Fruit fly (Drosophila melanogaster) whole organism, prepupa: ENCODE measurements around the gene CG14427.

Source experiments
- Blimp-1 ChIP-seq: fragments of 200-800 bp; sonication (Bioruptor generic); optimal IDR thresholded peaks from 3 replicates; lab custom pipeline; 2017; ENCODE audit warnings: missing biosample characterization, missing genetic modification characterization, mild to moderate bottlenecking, moderate library complexity, missing genetic modification reagents
- CG10669 ChIP-seq: fragments of 200-800 bp; sonication (Bioruptor generic); optimal IDR thresholded peaks from 3 replicates; lab custom pipeline; 2018; ENCODE audit warnings: missing biosample characterization, mild to moderate bottlenecking, missing genetic modification characterization, moderate library complexity
- CG11294 ChIP-seq: fragments of 200-800 bp; sonication (Bioruptor generic); IDR thresholded peaks from 2 replicates; pipeline ENCODE4 v1.3.6; 2022; ENCODE audit warnings: missing biosample characterization, missing genetic modification characterization
- CG11762 ChIP-seq: fragments of 200-800 bp; sonication (Bioruptor generic); optimal IDR thresholded peaks from 3 replicates; lab custom pipeline; 2016; ENCODE audit warnings: missing biosample characterization, missing genetic modification characterization; ENCODE audit not compliant: insufficient read depth
- CG11902 ChIP-seq: fragments of 200-800 bp; sonication (Bioruptor generic); optimal IDR thresholded peaks from 3 replicates; lab custom pipeline; 2016; ENCODE audit warnings: missing biosample characterization, missing genetic modification characterization
- CG15336 ChIP-seq: fragments of 200-800 bp; sonication (Bioruptor generic); IDR thresholded peaks from 2 replicates; pipeline ENCODE4 v1.3.6; 2022; ENCODE audit warnings: missing biosample characterization, missing genetic modification characterization
- CG1621 ChIP-seq: fragments of 200-800 bp; sonication (Bioruptor generic); optimal IDR thresholded peaks from 3 replicates; lab custom pipeline; 2018; ENCODE audit warnings: missing biosample characterization, mild to moderate bottlenecking, missing genetic modification characterization
- CG16779 ChIP-seq: fragments of 200-800 bp; sonication (Bioruptor generic); optimal IDR thresholded peaks from 3 replicates; lab custom pipeline; 2017; ENCODE audit warnings: missing biosample characterization, mild to moderate bottlenecking, missing genetic modification characterization
- CG3032 ChIP-seq: fragments of 200-800 bp; optimal IDR thresholded peaks from 2 replicates; lab custom pipeline; 2019; ENCODE audit warnings: missing biosample characterization, mild to moderate bottlenecking, missing genetic modification characterization, moderate library complexity
- CG31627 ChIP-seq: fragments of 200-800 bp; sonication (Bioruptor generic); optimal IDR thresholded peaks from 3 replicates; lab custom pipeline; 2016; ENCODE audit warnings: missing biosample characterization, missing genetic modification characterization
- CG32006 ChIP-seq: fragments of 200-800 bp; sonication (Bioruptor generic); optimal IDR thresholded peaks from 3 replicates; lab custom pipeline; 2017; ENCODE audit warnings: missing biosample characterization, mild to moderate bottlenecking, missing genetic modification characterization
- CG34406 ChIP-seq: fragments of 200-800 bp; sonication (Bioruptor generic); optimal IDR thresholded peaks from 3 replicates; lab custom pipeline; 2016; ENCODE audit warnings: missing biosample characterization, missing genetic modification characterization
- CG3919 ChIP-seq: fragments of 200-800 bp; sonication (Bioruptor generic); optimal IDR thresholded peaks from 3 replicates; lab custom pipeline; 2016; ENCODE audit warnings: missing biosample characterization, missing genetic modification characterization
- CG6163 ChIP-seq: fragments of 200-800 bp; sonication (Bioruptor generic); IDR thresholded peaks from 3 replicates; pipeline ENCODE4 v1.3.6; 2022; ENCODE audit warnings: missing biosample characterization, missing genetic modification characterization
- CG6276 ChIP-seq: fragments of 200-800 bp; sonication (Bioruptor generic); optimal IDR thresholded peaks from 2 replicates; lab custom pipeline; 2017; ENCODE audit warnings: missing biosample characterization, mild to moderate bottlenecking, missing genetic modification characterization
- CG6854 ChIP-seq: fragments of 200-800 bp; sonication (Bioruptor generic); optimal IDR thresholded peaks from 2 replicates; lab custom pipeline; 2017; ENCODE audit warnings: missing biosample characterization, mild to moderate bottlenecking, missing genetic modification characterization
- CG7368 ChIP-seq: fragments of 200-800 bp; sonication (Bioruptor generic); optimal IDR thresholded peaks from 3 replicates; lab custom pipeline; 2016; ENCODE audit warnings: missing biosample characterization, missing genetic modification characterization
- CG8119 ChIP-seq: fragments of 200-800 bp; sonication (Bioruptor generic); IDR thresholded peaks from 3 replicates; pipeline ENCODE4 v1.3.6; 2022; ENCODE audit warnings: missing biosample characterization, missing genetic modification characterization
- CG9139 ChIP-seq: fragments of 200-800 bp; sonication (Bioruptor generic); optimal IDR thresholded peaks from 3 replicates; lab custom pipeline; 2017; ENCODE audit warnings: missing biosample characterization, mild to moderate bottlenecking, missing genetic modification characterization
- Eip75B ChIP-seq: fragments of 200-800 bp; sonication (Bioruptor generic); optimal IDR thresholded peaks from 3 replicates; lab custom pipeline; 2016; ENCODE audit warnings: missing biosample characterization, missing genetic modification characterization
- Eip78C ChIP-seq: fragments of 200-800 bp; sonication (Bioruptor generic); peaks from one replicate; lab custom pipeline; 2016; ENCODE audit warnings: missing biosample characterization, missing genetic modification characterization
- Eip93F ChIP-seq: fragments of 200-800 bp; sonication (Bioruptor generic); optimal IDR thresholded peaks from 2 replicates; lab custom pipeline; 2016; ENCODE audit warnings: missing biosample characterization, mild to moderate bottlenecking, missing genetic modification characterization
- Ets21C ChIP-seq: fragments of 200-800 bp; sonication (Bioruptor generic); optimal IDR thresholded peaks from 3 replicates; lab custom pipeline; 2016; ENCODE audit warnings: missing biosample characterization, missing genetic modification characterization
- Ets96B ChIP-seq: fragments of 200-800 bp; optimal IDR thresholded peaks from 2 replicates; lab custom pipeline; 2019; ENCODE audit warnings: missing biosample characterization, mild to moderate bottlenecking, missing genetic modification characterization, moderate library complexity
- Gug ChIP-seq: fragments of 200-800 bp; sonication (Bioruptor generic); IDR thresholded peaks from 2 replicates; pipeline ENCODE4 v1.3.6; 2022; ENCODE audit warnings: missing biosample characterization, missing genetic modification characterization
- Hr38 ChIP-seq: sonication (Bioruptor generic); optimal IDR thresholded peaks from 2 replicates; lab custom pipeline; 2016; ENCODE audit warnings: missing biosample characterization, missing genetic modification characterization
- Hr39 ChIP-seq: fragments of 200-800 bp; sonication (Bioruptor generic); optimal IDR thresholded peaks from 2 replicates; lab custom pipeline; 2016; ENCODE audit warnings: missing biosample characterization, missing genetic modification characterization
- Hr4 ChIP-seq: fragments of 200-800 bp; sonication (Bioruptor generic); optimal IDR thresholded peaks from 3 replicates; lab custom pipeline; 2016; ENCODE audit warnings: missing biosample characterization, missing genetic modification characterization
- Lpt ChIP-seq: fragments of 200-800 bp; sonication (Bioruptor generic); optimal IDR thresholded peaks from 3 replicates; lab custom pipeline; 2016; ENCODE audit warnings: missing biosample characterization, missing genetic modification characterization
- Met ChIP-seq: fragments of 200-800 bp; sonication (Bioruptor generic); optimal IDR thresholded peaks from 3 replicates; lab custom pipeline; 2016; ENCODE audit warnings: missing biosample characterization, missing genetic modification characterization
- OdsH ChIP-seq: fragments of 200-800 bp; sonication (Bioruptor generic); optimal IDR thresholded peaks from 3 replicates; lab custom pipeline; 2016; ENCODE audit warnings: missing biosample characterization, missing genetic modification characterization
- Smox ChIP-seq: fragments of 200-800 bp; sonication (Bioruptor generic); optimal IDR thresholded peaks from 3 replicates; lab custom pipeline; 2016; ENCODE audit warnings: missing biosample characterization, missing genetic modification characterization
- Sox102F ChIP-seq: fragments of 200-800 bp; sonication (Bioruptor generic); optimal IDR thresholded peaks from 2 replicates; lab custom pipeline; 2016; ENCODE audit warnings: missing biosample characterization, mild to moderate bottlenecking, missing genetic modification characterization
- Sox14 ChIP-seq: fragments of 200-800 bp; sonication (Bioruptor generic); optimal IDR thresholded peaks from 3 replicates; lab custom pipeline; 2016; ENCODE audit warnings: missing biosample characterization, missing genetic modification characterization
- acj6 ChIP-seq: fragments of 200-800 bp; sonication (Bioruptor generic); optimal IDR thresholded peaks from 3 replicates; lab custom pipeline; 2016; ENCODE audit warnings: missing biosample characterization, missing genetic modification characterization
- cyc ChIP-seq: fragments of 200-800 bp; sonication (Bioruptor generic); optimal IDR thresholded peaks from 3 replicates; lab custom pipeline; 2016; ENCODE audit warnings: missing biosample characterization, missing genetic modification characterization
- dsx ChIP-seq: fragments of 200-800 bp; optimal IDR thresholded peaks from 3 replicates; lab custom pipeline; 2019; ENCODE audit warnings: missing biosample characterization, mild to moderate bottlenecking, missing genetic modification characterization, moderate library complexity; ENCODE audit not compliant: poor library complexity, severe bottlenecking
- eg ChIP-seq: fragments of 200-800 bp; sonication (Bioruptor generic); IDR thresholded peaks from 3 replicates; pipeline ENCODE4 v1.3.6; 2022; ENCODE audit warnings: missing biosample characterization, missing genetic modification characterization
- fd85E ChIP-seq: fragments of 200-800 bp; sonication (Bioruptor generic); optimal IDR thresholded peaks from 3 replicates; lab custom pipeline; 2016; ENCODE audit warnings: missing biosample characterization, missing genetic modification characterization
- fkh ChIP-seq: fragments of 200-800 bp; sonication (Bioruptor generic); optimal IDR thresholded peaks from 3 replicates; lab custom pipeline; 2017; ENCODE audit warnings: missing biosample characterization, mild to moderate bottlenecking, missing genetic modification characterization, moderate library complexity
- lz ChIP-seq: fragments of 200-800 bp; sonication (Bioruptor generic); optimal IDR thresholded peaks from 3 replicates; lab custom pipeline; 2016; ENCODE audit warnings: missing biosample characterization, missing genetic modification characterization
- pdm3 ChIP-seq: fragments of 200-800 bp; sonication (Bioruptor generic); optimal IDR thresholded peaks from 3 replicates; lab custom pipeline; 2016; ENCODE audit warnings: missing biosample characterization, missing genetic modification characterization
- salr ChIP-seq, 2 experiments: fragments of 200-800 bp; sonication (Bioruptor generic); optimal IDR thresholded peaks; 3 replicates each; lab custom pipeline; 2016 to 2018; ENCODE audit warnings: missing biosample characterization in 2 of 2, missing genetic modification characterization in 2 of 2, mild to moderate bottlenecking in 1 of 2
- spab ChIP-seq: fragments of 200-800 bp; sonication (Bioruptor generic); optimal IDR thresholded peaks from 2 replicates; lab custom pipeline; 2017; ENCODE audit warnings: missing biosample characterization, mild to moderate bottlenecking, missing genetic modification characterization, missing genetic modification reagents
- ss ChIP-seq, 2 experiments: fragments of 200-800 bp; sonication (Bioruptor generic); optimal IDR thresholded peaks; 2 replicates in 1 of 2; 3 replicates in 1 of 2; lab custom pipeline; 2017 to 2018; ENCODE audit warnings: mild to moderate bottlenecking in 2 of 2, missing biosample characterization in 2 of 2, missing genetic modification characterization in 2 of 2, moderate library complexity in 1 of 2
- svp ChIP-seq: fragments of 200-800 bp; sonication (Bioruptor generic); peaks from one replicate; lab custom pipeline; 2016; ENCODE audit warnings: missing biosample characterization, missing genetic modification characterization
- vri ChIP-seq: fragments of 200-800 bp; sonication (Bioruptor generic); optimal IDR thresholded peaks from 3 replicates; lab custom pipeline; 2016; ENCODE audit warnings: missing biosample characterization, mild to moderate bottlenecking, missing genetic modification characterization

The CG14427 gene

dm6 chrX:6997653-6998491 is 42.5 kb upstream of the CG14427 start (continued):
- peak; percentile 91 for TF ChIP-seq CG3032 (tag; lab: Kevin White, UChicago)
- peak; percentile 82 for TF ChIP-seq CG34406 (GFP tag; lab: Kevin White, UChicago)
- peak; percentile 90 for TF ChIP-seq OdsH (GFP tag; lab: Kevin White, UChicago)
- TF ChIP-seq CG8119 = peak; percentile 79
- TF ChIP-seq Ets96B = peak; percentile 90
- peak; percentile 90 for TF ChIP-seq pdm3
- peak; percentile 88 for TF ChIP-seq Met (GFP tag; lab: Kevin White, UChicago)
- peak; percentile 56; the same call in 1 of the 2 replicates for TF ChIP-seq CG11294
- peak; percentile 69 for TF ChIP-seq CG7368 (GFP tag; lab: Kevin White, UChicago)
- TF ChIP-seq Blimp-1 (GFP tag; lab: Kevin White, UChicago) = peak; percentile 20
- TF ChIP-seq CG11902 (GFP tag; lab: Kevin White, UChicago) = peak; percentile 81
- TF ChIP-seq Sox102F (GFP tag; lab: Kevin White, UChicago) = peak; percentile 77
- peak; percentile 85 for TF ChIP-seq CG31627
- peak; percentile 81 for TF ChIP-seq spab
- peak; percentile 92 for TF ChIP-seq Smox (GFP tag; lab: Kevin White, UChicago)
- peak; percentile 88 for TF ChIP-seq CG32006 (GFP tag; lab: Kevin White, UChicago)
- peak; percentile 28 for TF ChIP-seq Eip93F (GFP tag; lab: Kevin White, UChicago)
- TF ChIP-seq dsx (GFP tag; lab: Kevin White, UChicago) = peak; percentile 82
- peak; percentile 81 for TF ChIP-seq CG11762 (GFP tag; lab: Kevin White, UChicago)
- no peak for TF ChIP-seq Hr38 (GFP tag; lab: Kevin White, UChicago)
- TF ChIP-seq Hr4 = peak; percentile 74
- TF ChIP-seq Hr39 (GFP tag; lab: Kevin White, UChicago) = peak; percentile 89
- peak; percentile 85 for TF ChIP-seq CG3919 (GFP tag; lab: Kevin White, UChicago)
- TF ChIP-seq Gug (GFP tag; lab: Robert Waterston, UW) = peak; percentile 71
- TF ChIP-seq CG16779 (tag; lab: Kevin White, UChicago) = peak; percentile 55
- TF ChIP-seq lz (GFP tag; lab: Kevin White, UChicago) = peak; percentile 88
- TF ChIP-seq Sox14 (GFP tag; lab: Kevin White, UChicago) = peak; percentile 86
- TF ChIP-seq CG9139 = peak; percentile 38
- peak; percentile 88 for TF ChIP-seq acj6 (GFP tag; lab: Kevin White, UChicago)
- TF ChIP-seq CG6276 (GFP tag; lab: Kevin White, UChicago) = peak; percentile 54
- TF ChIP-seq cyc (GFP tag; lab: Kevin White, UChicago) = peak; percentile 90
- peak; percentile 77 for TF ChIP-seq eg (GFP tag; lab: Robert Waterston, UW)
- TF ChIP-seq fd85E (GFP tag; lab: Kevin White, UChicago) = peak; percentile 21
- peak; percentile 89 for TF ChIP-seq CG15336 (GFP tag; lab: Robert Waterston, UW)
- peak; percentile 79 to 88 for TF ChIP-seq salr (GFP tag; optimal IDR thresholded peaks at IDR 0.05; lab: Kevin White, UChicago)
- peak; percentile 76 for TF ChIP-seq Eip75B (GFP tag; lab: Kevin White, UChicago)

dm6 chrX:6998492-6998852 is 41.9 kb upstream of the CG14427 start, which contains the start of gene Inx2:
Gene Inx2, plus strand, starts transcription at chrX:6998672.
- TF ChIP-seq CG7368 (GFP tag; lab: Kevin White, UChicago) = no peak
- no peak for TF ChIP-seq spab
- TF ChIP-seq Eip78C = peak; percentile 32
- TF ChIP-seq Sox102F (GFP tag; lab: Kevin White, UChicago) = peak; percentile 22
- no peak for TF ChIP-seq CG32006 (GFP tag; lab: Kevin White, UChicago)
- TF ChIP-seq CG1621 (tag; lab: Kevin White, UChicago) = peak; percentile 17
- peak; percentile 15 for TF ChIP-seq fd85E (GFP tag; lab: Kevin White, UChicago)
- TF ChIP-seq CG9139 = peak; percentile 42
- TF ChIP-seq Lpt = peak; percentile 24
- TF ChIP-seq CG16779 (tag; lab: Kevin White, UChicago) = no peak
- TF ChIP-seq CG10669 (GFP tag; lab: Kevin White, UChicago) = no peak
- TF ChIP-seq CG6854 (GFP tag; lab: Kevin White, UChicago) = peak; percentile 79
- peak; percentile 71 for TF ChIP-seq CG8119
- peak; percentile 25 to 29 for TF ChIP-seq ss (GFP tag; optimal IDR thresholded peaks at IDR 0.05; lab: Kevin White, UChicago)
- no peak for TF ChIP-seq Ets21C (GFP tag; lab: Kevin White, UChicago)
- TF ChIP-seq CG15336 (GFP tag; lab: Robert Waterston, UW) = peak; percentile 48; the same call in 1 of the 2 replicates
- peak; percentile 59 for TF ChIP-seq svp
- TF ChIP-seq fkh (GFP tag; lab: Kevin White, UChicago) = peak; percentile 71
- TF ChIP-seq Sox14 (GFP tag; lab: Kevin White, UChicago) = peak; percentile 22
- TF ChIP-seq CG6163 = peak; percentile 74; the same call in 2 of the 3 replicates
- TF ChIP-seq vri (GFP tag; lab: Kevin White, UChicago) = peak; percentile 65
- TF ChIP-seq CG3919 (GFP tag; lab: Kevin White, UChicago) = peak; percentile 13
- TF ChIP-seq Gug (GFP tag; lab: Robert Waterston, UW) = 0 out of 2 replicates have a peak, but pooled peaks have one; percentile 8
- TF ChIP-seq eg (GFP tag; lab: Robert Waterston, UW) = peak; percentile 62; the same call in 1 of the 3 replicates
- no peak for TF ChIP-seq CG34406 (GFP tag; lab: Kevin White, UChicago)
